Fruit fly (Drosophila melanogaster): ENCODE measurements around the gene CG9133.
"Not testable (repeated sequence)": the region's sequence is repeated elsewhere in the genome, so short reads cannot be mapped to it uniquely, and the experiment has no call there.

DNA sequence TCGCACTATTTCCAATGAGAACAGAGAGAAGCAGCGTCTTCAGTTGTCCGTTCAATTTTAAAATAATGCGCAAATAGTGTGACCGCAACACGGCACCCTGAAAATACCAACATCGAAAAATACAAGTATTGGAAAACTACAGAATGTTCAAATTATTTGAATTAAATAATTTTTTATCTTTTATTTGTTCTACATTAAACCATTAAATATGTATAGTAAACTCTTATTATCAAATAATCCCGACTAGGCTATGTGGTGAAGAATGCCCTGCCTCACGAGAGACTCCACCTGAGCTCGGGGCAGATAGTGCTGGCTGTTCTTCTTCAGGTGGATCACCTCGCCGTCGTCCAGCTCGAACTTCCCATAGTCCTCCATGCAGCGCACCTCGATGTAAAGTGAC lies 5.0 kb upstream of the CG9133 start, which contains the start of gene CG32318:
- TF ChIP-seq CG12768 (GFP tag; optimal IDR thresholded peaks at IDR 0.05); cic (GFP tag; optimal IDR thresholded peaks at IDR 0.05); Crg-1 (GFP tag; optimal IDR thresholded peaks at IDR 0.05); kay (GFP tag; ENCODE audit: borderline replicate concordance): not testable (repeated sequence)
